Worm (Caenorhabditis elegans) whole organism, late embryonic: ENCODE results near the gene cyp-13B2.

Experiments
- C08G9.2 ChIP-seq: sonication (generic microtip); optimal IDR thresholded peaks from 2 replicates; lab custom pipeline; 2016; ENCODE audit warnings: mild to moderate bottlenecking, missing genetic modification characterization, moderate library complexity, missing compliant biosample characterization
- C38D4.7 ChIP-seq: fragments of 200-800 bp; sonication (Bioruptor generic); optimal IDR thresholded peaks from 2 replicates; lab custom pipeline; 2018; ENCODE audit warnings: mild to moderate bottlenecking, missing genetic modification characterization, moderate library complexity, missing compliant biosample characterization
- K02D7.2 ChIP-seq: sonication (generic microtip); optimal IDR thresholded peaks from 2 replicates; lab custom pipeline; 2017; ENCODE audit warnings: mild to moderate bottlenecking, missing genetic modification characterization, missing compliant biosample characterization
- Y22D7AL.16 ChIP-seq: sonication (generic microtip); optimal IDR thresholded peaks from 2 replicates; lab custom pipeline; 2016; ENCODE audit warnings: missing genetic modification characterization, missing compliant biosample characterization
- ama-1 ChIP-seq: fragments of 150-350 bp; optimal IDR thresholded peaks from 2 replicates; lab custom pipeline; 2014
- ceh-14 ChIP-seq: sonication (generic microtip); optimal IDR thresholded peaks from 2 replicates; lab custom pipeline; 2016; ENCODE audit warnings: missing genotype, missing genetic modification characterization, missing compliant biosample characterization
- ceh-18 ChIP-seq: sonication (generic microtip); optimal IDR thresholded peaks from 2 replicates; lab custom pipeline; 2016; ENCODE audit warnings: missing genetic modification characterization, missing compliant biosample characterization
- ceh-19 ChIP-seq: fragments of 200-800 bp; sonication (Bioruptor generic); optimal IDR thresholded peaks from 2 replicates; lab custom pipeline; 2018; ENCODE audit warnings: mild to moderate bottlenecking, missing genetic modification characterization, missing compliant biosample characterization
- ceh-22 ChIP-seq: sonication (generic microtip); optimal IDR thresholded peaks from 2 replicates; lab custom pipeline; 2017; ENCODE audit warnings: missing biosample characterization, missing genetic modification characterization
- ceh-30 ChIP-seq: fragments of 150-350 bp; optimal IDR thresholded peaks from 2 replicates; lab custom pipeline; 2014; ENCODE audit warnings: missing biosample characterization, missing genetic modification characterization
- ceh-31 ChIP-seq: sonication (generic microtip); optimal IDR thresholded peaks from 2 replicates; lab custom pipeline; 2016; ENCODE audit warnings: missing genetic modification characterization, missing compliant biosample characterization
- ceh-34 ChIP-seq: sonication (generic microtip); optimal IDR thresholded peaks from 2 replicates; lab custom pipeline; 2016; ENCODE audit warnings: mild to moderate bottlenecking, missing genetic modification characterization, missing compliant biosample characterization
- ceh-6 ChIP-seq: fragments of 200-800 bp; sonication (Bioruptor generic); optimal IDR thresholded peaks from 2 replicates; lab custom pipeline; 2018; ENCODE audit warnings: mild to moderate bottlenecking, missing genetic modification characterization, missing compliant biosample characterization
- ceh-9 ChIP-seq: sonication (generic microtip); optimal IDR thresholded peaks from 2 replicates; lab custom pipeline; 2016; ENCODE audit warnings: mild to moderate bottlenecking, missing genetic modification characterization, inconsistent platforms, missing compliant biosample characterization
- che-1 ChIP-seq: sonication (generic microtip); optimal IDR thresholded peaks from 2 replicates; lab custom pipeline; 2016; ENCODE audit warnings: mild to moderate bottlenecking, missing genetic modification characterization, missing compliant biosample characterization
- dve-1 ChIP-seq: sonication (generic microtip); optimal IDR thresholded peaks from 2 replicates; lab custom pipeline; 2017; ENCODE audit warnings: antibody characterized with exemption, mild to moderate bottlenecking, missing genetic modification characterization, missing compliant biosample characterization
- elt-2 ChIP-seq: sonication (generic microtip); optimal IDR thresholded peaks from 2 replicates; lab custom pipeline; 2016; ENCODE audit warnings: missing genetic modification reagents, missing genetic modification characterization, missing compliant biosample characterization
- elt-4 ChIP-seq: sonication (generic microtip); optimal IDR thresholded peaks from 2 replicates; lab custom pipeline; 2016; ENCODE audit warnings: missing genetic modification characterization, missing compliant biosample characterization
- eyg-1 ChIP-seq: sonication (generic microtip); optimal IDR thresholded peaks from 2 replicates; lab custom pipeline; 2016; ENCODE audit warnings: missing genotype, missing genetic modification characterization, missing compliant biosample characterization
- fkh-10 ChIP-seq: fragments of 150-350 bp; optimal IDR thresholded peaks from 2 replicates; lab custom pipeline; 2014; ENCODE audit warnings: missing biosample characterization, missing genetic modification reagents, missing genetic modification characterization
- gmeb-2 ChIP-seq: sonication (generic microtip); optimal IDR thresholded peaks from 2 replicates; lab custom pipeline; 2016; ENCODE audit warnings: missing genetic modification characterization, inconsistent platforms, missing compliant biosample characterization
- hlh-13 ChIP-seq: fragments of 200-800 bp; sonication (Bioruptor generic); optimal IDR thresholded peaks from 2 replicates; lab custom pipeline; 2018; ENCODE audit warnings: mild to moderate bottlenecking, missing genetic modification characterization, missing compliant biosample characterization
- hlh-15 ChIP-seq: sonication (generic microtip); optimal IDR thresholded peaks from 2 replicates; lab custom pipeline; 2016; ENCODE audit warnings: missing genetic modification characterization, missing compliant biosample characterization
- lin-11 ChIP-seq: fragments of 200-800 bp; sonication (Bioruptor generic); optimal IDR thresholded peaks from 2 replicates; lab custom pipeline; 2018; ENCODE audit warnings: mild to moderate bottlenecking, missing genetic modification characterization, missing compliant biosample characterization
- mec-3 ChIP-seq: sonication (generic microtip); optimal IDR thresholded peaks from 2 replicates; lab custom pipeline; 2016; ENCODE audit warnings: borderline replicate concordance, missing genetic modification characterization, missing compliant biosample characterization
- nfya-1 ChIP-seq: sonication (generic microtip); optimal IDR thresholded peaks from 2 replicates; lab custom pipeline; 2017; ENCODE audit warnings: missing genetic modification characterization, mild to moderate bottlenecking, missing compliant biosample characterization, antibody characterized with exemption, moderate library complexity
- odd-2 ChIP-seq: sonication (generic microtip); optimal IDR thresholded peaks from 2 replicates; lab custom pipeline; 2017; ENCODE audit warnings: antibody characterized with exemption, mild to moderate bottlenecking, missing genetic modification characterization, missing compliant biosample characterization
- pag-3 ChIP-seq: sonication (generic microtip); optimal IDR thresholded peaks from 2 replicates; lab custom pipeline; 2016; ENCODE audit warnings: missing compliant biosample characterization, missing genetic modification characterization, borderline replicate concordance
- pat-9 ChIP-seq: fragments of 200-800 bp; sonication (Bioruptor generic); optimal IDR thresholded peaks from 2 replicates; lab custom pipeline; 2018; ENCODE audit warnings: mild to moderate bottlenecking, missing genetic modification characterization, moderate library complexity, missing compliant biosample characterization
- pha-2 ChIP-seq: sonication (generic microtip); optimal IDR thresholded peaks from 2 replicates; lab custom pipeline; 2017; ENCODE audit warnings: mild to moderate bottlenecking, missing genetic modification characterization, missing compliant biosample characterization
- pha-4 ChIP-seq: fragments of 150-350 bp; optimal IDR thresholded peaks from 2 replicates; lab custom pipeline; 2018; ENCODE audit warnings: missing biosample characterization, missing genetic modification reagents, missing genetic modification characterization
- pros-1 ChIP-seq: fragments of 150-350 bp; optimal IDR thresholded peaks from 2 replicates; lab custom pipeline; 2014; ENCODE audit warnings: missing biosample characterization, missing genetic modification reagents, missing genetic modification characterization
- sdc-2 ChIP-seq: sonication (generic microtip); optimal IDR thresholded peaks from 2 replicates; lab custom pipeline; 2016; ENCODE audit warnings: missing genotype, missing genetic modification characterization, missing compliant biosample characterization
- syd-9 ChIP-seq: sonication (generic microtip); optimal IDR thresholded peaks from 2 replicates; lab custom pipeline; 2016; ENCODE audit warnings: mild to moderate bottlenecking, missing genetic modification characterization, moderate library complexity, missing compliant biosample characterization
- tbx-2 ChIP-seq: sonication (generic microtip); optimal IDR thresholded peaks from 2 replicates; lab custom pipeline; 2016; ENCODE audit warnings: missing genetic modification characterization, missing compliant biosample characterization
- ttx-3 ChIP-seq: sonication (generic microtip); optimal IDR thresholded peaks from 2 replicates; lab custom pipeline; 2016; ENCODE audit warnings: missing genetic modification reagents, missing genetic modification characterization, missing compliant biosample characterization
- unc-55 ChIP-seq: sonication (generic microtip); optimal IDR thresholded peaks from 2 replicates; lab custom pipeline; 2017; ENCODE audit warnings: missing biosample characterization, missing genetic modification reagents, missing genetic modification characterization
- zip-5 ChIP-seq: sonication (generic microtip); optimal IDR thresholded peaks from 2 replicates; lab custom pipeline; 2016; ENCODE audit warnings: missing genetic modification characterization, missing compliant biosample characterization

cyp-13B2 gene

DNA sequence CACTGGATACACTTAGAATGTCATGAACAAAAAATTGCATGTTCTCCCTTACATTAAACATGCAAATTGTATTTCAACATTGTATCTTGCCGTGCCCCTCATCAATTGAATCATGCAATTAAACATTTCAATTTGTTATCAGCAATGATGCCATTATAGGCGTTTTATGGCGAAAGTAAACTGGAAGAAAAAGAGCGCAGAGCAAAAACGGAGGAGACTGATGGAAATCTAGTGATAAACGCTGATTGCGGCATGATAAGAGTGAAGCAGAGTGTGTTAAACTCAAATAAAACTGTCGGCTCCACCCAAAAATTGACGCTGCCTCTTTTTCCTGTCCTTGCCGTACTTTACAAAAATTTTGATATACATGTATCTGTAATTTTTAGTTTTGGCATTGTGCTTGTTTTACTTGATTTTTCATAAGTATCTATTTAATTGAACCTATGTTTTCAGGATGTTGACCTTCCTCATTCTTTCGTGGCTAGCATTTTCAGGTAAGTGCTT lies 10.8 kb upstream of the cyp-13B2 start, which contains the start of gene K06G5.1:
Gene K06G5.1, plus strand, starts transcription at position 454 of the 504 bp plus-strand sequence.
- no peak for TF ChIP-seq ceh-19
- no peak for TF ChIP-seq ama-1 (lab: Kevin White, UChicago)
- no peak for TF ChIP-seq C08G9.2 (tag; lab: Kevin White, UChicago)
- no peak for TF ChIP-seq ceh-18
- peak; percentile 85 for TF ChIP-seq elt-2 (tag; lab: Kevin White, UChicago)
- TF ChIP-seq mec-3 (tag; lab: Kevin White, UChicago) = no peak
- TF ChIP-seq pha-4 (tag; lab: Kevin White, UChicago) = no peak
- no peak for TF ChIP-seq eyg-1 (tag; lab: Kevin White, UChicago)

DNA sequence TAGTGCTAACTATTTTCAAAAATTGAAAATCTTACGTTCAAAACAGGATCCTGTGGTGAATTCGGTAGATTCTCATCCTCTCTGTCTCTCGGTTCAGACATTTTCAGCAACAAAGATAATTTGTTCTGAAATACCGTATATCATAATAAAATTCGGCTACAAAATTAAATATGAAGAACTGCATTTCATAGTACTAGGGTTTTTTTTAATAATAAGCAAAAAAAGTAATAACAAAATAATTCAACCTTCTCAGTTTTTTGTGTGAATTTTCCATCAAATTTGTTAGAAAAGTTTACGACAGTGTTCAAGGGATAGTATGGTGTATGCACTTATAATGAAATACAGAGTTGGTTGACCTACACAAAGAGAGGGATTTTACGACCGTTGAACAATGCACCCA lies 2.2 kb upstream of the cyp-13B2 start, which contains the start of gene K06G5.3:
Gene K06G5.3, minus strand, starts transcription at position 101 of the 400 bp plus-strand sequence.
- TF ChIP-seq odd-2 (tag; lab: Kevin White, UChicago) (no peak), lin-11 (tag; lab: Kevin White, UChicago) (no peak), pha-2 (no peak), ceh-34 (tag; lab: Kevin White, UChicago) (no peak)

DNA sequence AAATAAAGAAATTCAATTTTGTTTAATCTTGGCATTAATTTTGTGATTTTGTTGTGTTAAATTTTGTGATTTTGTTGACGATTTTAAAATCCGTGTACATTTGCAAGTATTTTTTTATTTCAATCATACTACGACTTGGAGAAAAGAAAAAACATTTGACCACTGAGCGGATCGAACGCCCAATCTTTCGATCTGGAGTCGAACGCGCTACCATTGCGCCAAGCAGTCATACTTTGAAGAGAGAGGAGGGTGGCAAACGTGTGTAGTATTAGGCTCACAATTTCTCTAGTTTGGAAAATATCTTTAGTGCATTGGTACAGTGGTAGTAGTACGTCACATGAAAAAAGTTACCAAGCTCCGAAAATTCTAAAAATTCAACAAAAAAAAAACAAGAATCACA lies 3.4 kb downstream of the cyp-13B2 start:
- no peak for TF ChIP-seq fkh-10 (GFP tag; lab: Kevin White, UChicago)
- no peak for TF ChIP-seq eyg-1 (tag; lab: Kevin White, UChicago)
- TF ChIP-seq pha-4 (tag; lab: Kevin White, UChicago) = no peak
- TF ChIP-seq gmeb-2 (tag; lab: Kevin White, UChicago) = no peak
- no peak for TF ChIP-seq dve-1 (tag; lab: Kevin White, UChicago)
- no peak for TF ChIP-seq ceh-19
- no peak for TF ChIP-seq tbx-2 (tag; lab: Kevin White, UChicago)
- TF ChIP-seq che-1 = no peak
- no peak for TF ChIP-seq ttx-3 (tag; lab: Kevin White, UChicago)
- TF ChIP-seq mec-3 (tag; lab: Kevin White, UChicago) = no peak
- TF ChIP-seq ceh-30 (tag; lab: Kevin White, UChicago) = no peak
- no peak for TF ChIP-seq syd-9
- TF ChIP-seq pros-1 (tag; lab: Kevin White, UChicago) = no peak
- TF ChIP-seq elt-4 (tag; lab: Kevin White, UChicago) = no peak
- no peak for TF ChIP-seq Y22D7AL.16 (tag; lab: Kevin White, UChicago)
- TF ChIP-seq ceh-14 (tag; lab: Kevin White, UChicago) = no peak
- no peak for TF ChIP-seq zip-5
- TF ChIP-seq ceh-31 (tag; lab: Kevin White, UChicago) = no peak
- TF ChIP-seq nfya-1 (tag; lab: Kevin White, UChicago) = no peak
- no peak for TF ChIP-seq ceh-22 (tag; lab: Kevin White, UChicago)

DNA sequence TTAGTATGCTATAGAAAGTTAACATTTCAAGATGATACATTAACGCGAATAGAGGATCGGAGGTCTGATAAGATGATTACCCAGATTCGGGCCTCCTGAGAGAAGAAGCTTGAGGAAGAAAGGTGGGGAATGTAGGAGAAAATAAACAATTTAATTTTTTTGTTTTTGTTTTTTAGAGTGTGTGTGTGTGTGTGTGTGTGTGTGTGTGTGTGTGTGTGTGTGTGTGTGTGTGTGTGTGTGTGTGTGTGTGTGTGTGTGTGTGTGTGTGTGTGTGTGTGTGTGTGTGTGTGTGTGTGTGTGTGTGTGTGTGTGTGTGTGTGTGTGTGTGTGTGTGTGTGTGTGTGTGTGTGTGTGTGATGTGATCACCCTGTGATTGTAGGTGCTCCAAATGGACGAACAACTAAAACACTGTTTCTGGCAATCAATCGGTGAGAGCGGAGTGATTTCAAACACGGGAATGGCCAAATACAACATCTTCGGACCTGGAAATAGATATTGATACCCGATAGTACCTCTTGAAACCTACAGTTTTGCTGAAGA lies 4.0 kb downstream of the cyp-13B2 start:
- TF ChIP-seq C38D4.7 (GFP tag; lab: Kevin White, UChicago) = peak; percentile 55
- peak; percentile 8 for TF ChIP-seq K02D7.2 (tag; lab: Kevin White, UChicago)
- TF ChIP-seq ceh-6 (GFP tag; lab: Kevin White, UChicago) = peak; percentile 27
- TF ChIP-seq ceh-19 = peak; percentile 51
- peak; percentile 17 for TF ChIP-seq che-1
- TF ChIP-seq lin-11 (tag; lab: Kevin White, UChicago) = peak; percentile 4
- peak; percentile 12 for TF ChIP-seq hlh-13 (GFP tag; lab: Kevin White, UChicago)
- TF ChIP-seq pat-9 (tag; lab: Kevin White, UChicago) = peak; percentile 28
- TF ChIP-seq, all 69 proteins: peak for 8; not testable (repeated sequence) for 61

- TF ChIP-seq sdc-2 (tag; lab: Kevin White, UChicago) (no peak), pag-3 (tag; lab: Kevin White, UChicago) (no peak), hlh-15 (tag; lab: Kevin White, UChicago) (no peak), elt-4 (tag; lab: Kevin White, UChicago) (no peak), pros-1 (tag; lab: Kevin White, UChicago) (no peak), Y22D7AL.16 (tag; lab: Kevin White, UChicago) (no peak), ceh-31 (tag; lab: Kevin White, UChicago) (no peak), unc-55 (GFP tag; lab: Kevin White, UChicago) (no peak), ceh-9 (tag; lab: Kevin White, UChicago) (no peak)
- TF ChIP-seq, all 69 proteins: peak for 0
These were observed 6.6 kb downstream of the cyp-13B2 start for ce11 chrX:14231987-14232386.
